Worm (Caenorhabditis elegans) whole organism, mixed stage, embryonic: Measurements from ENCODE around the gene R12B2.13.

Experiments used
- ceh-39 ChIP-seq: fragments of 150-350 bp; optimal IDR thresholded peaks from 2 replicates; lab custom pipeline; 2014; ENCODE audit warnings: missing biosample characterization, missing genetic modification characterization
- elt-3 ChIP-seq: fragments of 150-350 bp; optimal IDR thresholded peaks from 2 replicates; lab custom pipeline; 2014; ENCODE audit warnings: missing biosample characterization, missing genetic modification characterization
- lin-32 ChIP-seq: fragments of 200-800 bp; sonication (Bioruptor generic); optimal IDR thresholded peaks from 2 replicates; lab custom pipeline; 2018; ENCODE audit warnings: mild to moderate bottlenecking, missing genetic modification characterization, missing compliant biosample characterization
- lsy-2 ChIP-seq: fragments of 150-350 bp; optimal IDR thresholded peaks from 2 replicates; lab custom pipeline; 2014; ENCODE audit warnings: missing biosample characterization, missing genetic modification characterization
- mep-1 ChIP-seq: fragments of 150-350 bp; optimal IDR thresholded peaks from 2 replicates; lab custom pipeline; 2017; ENCODE audit warnings: missing biosample characterization, missing genetic modification reagents, missing genetic modification characterization, inconsistent platforms
- nhr-12 ChIP-seq: fragments of 150-350 bp; optimal IDR thresholded peaks from 2 replicates; lab custom pipeline; 2014; ENCODE audit warnings: missing biosample characterization, missing genetic modification characterization
- nhr-237 ChIP-seq: fragments of 150-350 bp; optimal IDR thresholded peaks from 2 replicates; lab custom pipeline; 2014; ENCODE audit warnings: missing biosample characterization, missing genetic modification characterization
- pha-4 ChIP-seq: fragments of 150-350 bp; optimal IDR thresholded peaks from 2 replicates; lab custom pipeline; 2018; ENCODE audit warnings: missing biosample characterization, missing genetic modification reagents, missing genetic modification characterization
- snpc-4 ChIP-seq: fragments of 150-350 bp; optimal IDR thresholded peaks from 2 replicates; lab custom pipeline; 2014; ENCODE audit warnings: missing biosample characterization, missing genetic modification characterization
- unc-39 ChIP-seq: fragments of 150-350 bp; optimal IDR thresholded peaks from 2 replicates; lab custom pipeline; 2014; ENCODE audit warnings: missing biosample characterization, missing genetic modification characterization
- unc-62 ChIP-seq: fragments of 150-350 bp; optimal IDR thresholded peaks from 2 replicates; lab custom pipeline; 2014; ENCODE audit warnings: missing biosample characterization, missing genetic modification reagents, missing genetic modification characterization

DNA sequence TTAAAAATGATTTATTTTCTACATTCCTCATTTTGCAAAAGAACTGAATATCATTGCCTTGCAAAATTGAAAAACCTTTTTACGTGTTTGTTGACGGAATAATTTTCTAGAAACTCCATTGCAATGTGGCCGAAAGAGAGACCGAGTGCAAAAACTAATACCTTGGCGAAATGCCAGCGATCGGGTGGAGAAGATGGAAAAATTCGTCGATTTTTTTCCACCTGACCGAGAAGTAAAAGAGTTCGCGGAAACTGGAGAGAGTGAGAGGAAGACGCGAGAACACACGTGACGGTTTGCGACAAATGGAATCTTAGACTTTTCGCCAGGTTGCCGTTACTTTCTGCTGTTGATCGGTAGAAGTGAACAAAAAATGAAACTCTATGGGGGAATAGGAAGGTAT is 8.4 kb upstream of the R12B2.13 start:
- TF ChIP-seq unc-39 (tag; lab: Kevin White, UChicago) (no peak), mep-1 (tag; lab: Kevin White, UChicago) (no peak), nhr-12 (tag; lab: Kevin White, UChicago) (no peak), unc-62 (GFP tag; lab: Kevin White, UChicago) (no peak), pha-4 (tag; lab: Kevin White, UChicago) (no peak), snpc-4 (no peak), nhr-237 (no peak), ceh-39 (no peak), lin-32 (GFP tag; lab: Kevin White, UChicago) (no peak), elt-3 (tag; lab: Kevin White, UChicago) (no peak), lsy-2 (no peak)
